Worm (Caenorhabditis elegans) whole organism, L4 larva: Measurements from ENCODE around the gene F08G5.3.

Experiments
- D1046.2 ChIP-seq: fragments of 200-800 bp; sonication (Bioruptor generic); IDR thresholded peaks from 2 replicates; pipeline ENCODE4 v1.3.6; 2022; ENCODE audit warnings: missing genetic modification characterization, missing compliant biosample characterization
- F26F4.8 ChIP-seq: fragments of 200-800 bp; sonication (Bioruptor generic); conservative IDR thresholded peaks from 2 replicates; pipeline ENCODE4 v1.3.6; 2022; ENCODE audit warnings: missing genetic modification characterization, missing compliant biosample characterization
- T20F7.1 ChIP-seq: fragments of 200-800 bp; sonication (Bioruptor generic); optimal IDR thresholded peaks from 2 replicates; lab custom pipeline; 2018; ENCODE audit warnings: mild to moderate bottlenecking, missing genetic modification characterization, missing compliant biosample characterization
- Y5F2A.4 ChIP-seq: fragments of 200-800 bp; sonication (Bioruptor generic); optimal IDR thresholded peaks from 2 replicates; lab custom pipeline; 2018; ENCODE audit warnings: mild to moderate bottlenecking, missing genetic modification characterization, missing compliant biosample characterization
- ZK337.2 ChIP-seq: fragments of 200-800 bp; sonication (Bioruptor generic); IDR thresholded peaks from 2 replicates; pipeline ENCODE4 v1.3.6; 2022; ENCODE audit warnings: missing genetic modification reagents, missing genetic modification characterization, missing compliant biosample characterization
- aha-1 ChIP-seq: fragments of 150-350 bp; peaks from one replicate; lab custom pipeline; 2014; ENCODE audit warnings: missing biosample characterization, missing genetic modification characterization
- aly-2 ChIP-seq: sonication (generic microtip); optimal IDR thresholded peaks from 2 replicates; lab custom pipeline; 2018; ENCODE audit warnings: missing biosample characterization, missing genetic modification characterization
- attf-4 ChIP-seq: sonication (generic microtip); optimal IDR thresholded peaks from 3 replicates; lab custom pipeline; 2017; ENCODE audit warnings: missing biosample characterization, missing genetic modification characterization
- ceh-20 ChIP-seq: fragments of 200-800 bp; sonication (Bioruptor generic); IDR thresholded peaks from 2 replicates; pipeline ENCODE4 v1.3.6; 2022; ENCODE audit warnings: missing genetic modification reagents, missing genetic modification characterization, missing compliant biosample characterization
- ceh-32 ChIP-seq: sonication (generic microtip); optimal IDR thresholded peaks from 2 replicates; lab custom pipeline; 2016; ENCODE audit warnings: mild to moderate bottlenecking, missing genetic modification characterization, missing compliant biosample characterization; ENCODE audit not compliant: poor library complexity
- ceh-82 ChIP-seq: sonication (generic microtip); optimal IDR thresholded peaks from 2 replicates; lab custom pipeline; 2017; ENCODE audit warnings: missing biosample characterization, missing genetic modification characterization
- daf-16 ChIP-seq, 3 experiments: sonication (generic microtip); optimal IDR thresholded peaks; 2 replicates each; lab custom pipeline; 2016 to 2017; ENCODE audit warnings: missing genetic modification characterization in 3 of 3, missing genetic modification reagents in 3 of 3, mild to moderate bottlenecking in 2 of 3, missing compliant biosample characterization in 2 of 3, missing biosample characterization in 1 of 3, moderate library complexity in 1 of 3
- daf-19 ChIP-seq: fragments of 200-800 bp; sonication (Bioruptor generic); conservative IDR thresholded peaks from 2 replicates; pipeline ENCODE4 v1.3.6; 2022; ENCODE audit warnings: missing genetic modification characterization, missing compliant biosample characterization
- daf-8 ChIP-seq: fragments of 200-800 bp; sonication (Bioruptor generic); IDR thresholded peaks from 2 replicates; pipeline ENCODE4 v1.3.6; 2022; ENCODE audit warnings: missing genetic modification characterization, missing compliant biosample characterization
- dpl-1 ChIP-seq: fragments of 150-350 bp; optimal IDR thresholded peaks from 2 replicates; lab custom pipeline; 2014; ENCODE audit warnings: missing biosample characterization, missing genetic modification reagents, missing genetic modification characterization
- fkh-10 ChIP-seq: fragments of 150-350 bp; optimal IDR thresholded peaks from 2 replicates; lab custom pipeline; 2014; ENCODE audit warnings: missing biosample characterization, missing genetic modification reagents, missing genetic modification characterization
- fos-1 ChIP-seq: fragments of 150-350 bp; optimal IDR thresholded peaks from 2 replicates; lab custom pipeline; 2014; ENCODE audit warnings: missing biosample characterization, missing genetic modification characterization
- hlh-11 ChIP-seq: fragments of 200-800 bp; sonication (Bioruptor generic); optimal IDR thresholded peaks from 2 replicates; lab custom pipeline; 2018; ENCODE audit warnings: mild to moderate bottlenecking, missing genetic modification characterization, missing compliant biosample characterization
- hlh-30 ChIP-seq: sonication (generic microtip); optimal IDR thresholded peaks from 2 replicates; lab custom pipeline; 2017; ENCODE audit warnings: antibody characterized with exemption, mild to moderate bottlenecking, missing genetic modification characterization, missing compliant biosample characterization; ENCODE audit not compliant: insufficient read depth
- lim-7 ChIP-seq: fragments of 200-800 bp; sonication (Bioruptor generic); IDR thresholded peaks from 2 replicates; pipeline ENCODE4 v1.3.6; 2022; ENCODE audit warnings: missing genetic modification characterization, missing compliant biosample characterization
- lin-1 ChIP-seq: fragments of 200-800 bp; sonication (Bioruptor generic); IDR thresholded peaks from 2 replicates; pipeline ENCODE4 v1.3.6; 2022; ENCODE audit warnings: missing genetic modification reagents, missing genetic modification characterization, missing compliant biosample characterization
- lin-29 ChIP-seq: fragments of 200-800 bp; sonication (Bioruptor generic); IDR thresholded peaks from 2 replicates; pipeline ENCODE4 v1.3.6; 2022; ENCODE audit warnings: missing genetic modification reagents, missing genetic modification characterization, missing compliant biosample characterization
- lin-39 ChIP-seq: fragments of 150-350 bp; optimal IDR thresholded peaks from 2 replicates; lab custom pipeline; 2014; ENCODE audit warnings: missing biosample characterization, missing genetic modification reagents, missing genetic modification characterization
- lsy-2 ChIP-seq, 2 experiments: fragments of 150-350 bp in 1 of 2; sonication (generic microtip) in 1 of 2; optimal IDR thresholded peaks; 2 replicates each; lab custom pipeline; 2014 to 2017; ENCODE audit warnings: missing biosample characterization in 2 of 2, missing genetic modification characterization in 2 of 2
- mdl-1 ChIP-seq, 2 experiments: fragments of 150-350 bp in 1 of 2; sonication (generic microtip) in 1 of 2; optimal IDR thresholded peaks; 2 replicates each; lab custom pipeline; 2014 to 2017; ENCODE audit warnings: missing biosample characterization in 2 of 2, missing genetic modification characterization in 2 of 2
- mdt-29 ChIP-seq: fragments of 200-800 bp; sonication (Bioruptor generic); IDR thresholded peaks from 2 replicates; pipeline ENCODE4 v1.3.6; 2022; ENCODE audit warnings: missing genetic modification reagents, missing genetic modification characterization, missing compliant biosample characterization
- mep-1 ChIP-seq: fragments of 150-350 bp; sonication (generic microtip); optimal IDR thresholded peaks from 3 replicates; lab custom pipeline; 2014; ENCODE audit warnings: missing biosample characterization, missing genetic modification characterization
- mxl-3 ChIP-seq: fragments of 200-800 bp; sonication (Bioruptor generic); optimal IDR thresholded peaks from 2 replicates; lab custom pipeline; 2018; ENCODE audit warnings: mild to moderate bottlenecking, missing genetic modification characterization, missing compliant biosample characterization
- nhr-10 ChIP-seq: fragments of 150-350 bp; optimal IDR thresholded peaks from 2 replicates; lab custom pipeline; 2014; ENCODE audit warnings: missing biosample characterization, missing genetic modification characterization
- nhr-102 ChIP-seq: sonication (generic microtip); optimal IDR thresholded peaks from 2 replicates; lab custom pipeline; 2016; ENCODE audit warnings: mild to moderate bottlenecking, missing genetic modification characterization, moderate library complexity, missing compliant biosample characterization
- nhr-111 ChIP-seq: fragments of 200-800 bp; sonication (Bioruptor generic); optimal IDR thresholded peaks from 2 replicates; lab custom pipeline; 2018; ENCODE audit warnings: mild to moderate bottlenecking, missing genetic modification characterization, missing compliant biosample characterization
- nhr-25 ChIP-seq: sonication (generic microtip); optimal IDR thresholded peaks from 2 replicates; lab custom pipeline; 2017; ENCODE audit warnings: missing genetic modification characterization, mild to moderate bottlenecking, missing compliant biosample characterization, antibody characterized with exemption, moderate library complexity, borderline replicate concordance; ENCODE audit not compliant: insufficient read depth
- nhr-28 ChIP-seq: fragments of 150-350 bp; optimal IDR thresholded peaks from 2 replicates; lab custom pipeline; 2014; ENCODE audit warnings: missing biosample characterization, missing genetic modification characterization
- nhr-42 ChIP-seq: fragments of 200-800 bp; sonication (Bioruptor generic); IDR thresholded peaks from 2 replicates; pipeline ENCODE4 v1.3.6; 2022; ENCODE audit warnings: missing genetic modification characterization, missing compliant biosample characterization
- nhr-48 ChIP-seq: sonication (generic microtip); optimal IDR thresholded peaks from 2 replicates; lab custom pipeline; 2016; ENCODE audit warnings: mild to moderate bottlenecking, missing genetic modification characterization, missing compliant biosample characterization
- nhr-6 ChIP-seq: fragments of 150-350 bp; optimal IDR thresholded peaks from 2 replicates; lab custom pipeline; 2014; ENCODE audit warnings: missing biosample characterization, missing genetic modification characterization
- nhr-76 ChIP-seq: fragments of 150-350 bp; optimal IDR thresholded peaks from 2 replicates; lab custom pipeline; 2014; ENCODE audit warnings: missing biosample characterization, missing genetic modification characterization
- pha-4 ChIP-seq, 2 experiments: fragments of 150-350 bp in 1 of 2; fragments of 200-800 bp in 1 of 2; sonication (Bioruptor generic) in 1 of 2; IDR thresholded peaks in 1 of 2; optimal IDR thresholded peaks in 1 of 2; 2 replicates each; pipeline versions ENCODE4 v1.3.6 to Lab custom; 2014 to 2022; ENCODE audit warnings: missing genetic modification characterization in 2 of 2, missing genetic modification reagents in 2 of 2, missing biosample characterization in 1 of 2, missing compliant biosample characterization in 1 of 2
- set-16 ChIP-seq: fragments of 200-800 bp; sonication (Bioruptor generic); IDR thresholded peaks from 2 replicates; pipeline ENCODE4 v1.3.6; 2022; ENCODE audit warnings: missing genetic modification reagents, missing genetic modification characterization, missing compliant biosample characterization
- spr-1 ChIP-seq: sonication (generic microtip); optimal IDR thresholded peaks from 2 replicates; lab custom pipeline; 2016; ENCODE audit warnings: mild to moderate bottlenecking, missing genetic modification characterization, missing compliant biosample characterization
- tag-97 ChIP-seq: fragments of 200-800 bp; sonication (Bioruptor generic); IDR thresholded peaks from 2 replicates; pipeline ENCODE4 v1.3.6; 2022; ENCODE audit warnings: missing genetic modification characterization, missing compliant biosample characterization
- tra-1 ChIP-seq: fragments of 200-800 bp; sonication (Bioruptor generic); IDR thresholded peaks from 2 replicates; pipeline ENCODE4 v1.3.6; 2022; ENCODE audit warnings: missing genetic modification reagents, missing genetic modification characterization, missing compliant biosample characterization
- unc-39 ChIP-seq: sonication (generic microtip); optimal IDR thresholded peaks from 2 replicates; lab custom pipeline; 2017; ENCODE audit warnings: missing biosample characterization, missing genetic modification characterization
- unc-62 ChIP-seq, 3 experiments: fragments of 150-350 bp in 1 of 3; sonication (generic microtip); optimal IDR thresholded peaks in 2 of 3; peaks in 1 of 3; 1 replicate in 1 of 3; 2 replicates in 2 of 3; lab custom pipeline; 2014 to 2017; ENCODE audit warnings: missing biosample characterization in 3 of 3, missing genetic modification characterization in 3 of 3, missing genetic modification reagents in 3 of 3, missing genotype in 1 of 3
- zag-1 ChIP-seq: fragments of 150-350 bp; optimal IDR thresholded peaks from 2 replicates; lab custom pipeline; 2014; ENCODE audit warnings: missing biosample characterization, missing genetic modification characterization
- zfp-2 ChIP-seq: sonication (generic microtip); optimal IDR thresholded peaks from 2 replicates; lab custom pipeline; 2016; ENCODE audit warnings: mild to moderate bottlenecking, missing genetic modification characterization, missing compliant biosample characterization
- zip-11 ChIP-seq: fragments of 200-800 bp; sonication (Bioruptor generic); IDR thresholded peaks from 2 replicates; pipeline ENCODE4 v1.3.6; 2022; ENCODE audit warnings: missing genetic modification characterization, missing compliant biosample characterization
- zip-2 ChIP-seq: fragments of 150-350 bp; optimal IDR thresholded peaks from 2 replicates; lab custom pipeline; 2014; ENCODE audit warnings: missing biosample characterization, missing genetic modification characterization

Gene F08G5.3

DNA sequence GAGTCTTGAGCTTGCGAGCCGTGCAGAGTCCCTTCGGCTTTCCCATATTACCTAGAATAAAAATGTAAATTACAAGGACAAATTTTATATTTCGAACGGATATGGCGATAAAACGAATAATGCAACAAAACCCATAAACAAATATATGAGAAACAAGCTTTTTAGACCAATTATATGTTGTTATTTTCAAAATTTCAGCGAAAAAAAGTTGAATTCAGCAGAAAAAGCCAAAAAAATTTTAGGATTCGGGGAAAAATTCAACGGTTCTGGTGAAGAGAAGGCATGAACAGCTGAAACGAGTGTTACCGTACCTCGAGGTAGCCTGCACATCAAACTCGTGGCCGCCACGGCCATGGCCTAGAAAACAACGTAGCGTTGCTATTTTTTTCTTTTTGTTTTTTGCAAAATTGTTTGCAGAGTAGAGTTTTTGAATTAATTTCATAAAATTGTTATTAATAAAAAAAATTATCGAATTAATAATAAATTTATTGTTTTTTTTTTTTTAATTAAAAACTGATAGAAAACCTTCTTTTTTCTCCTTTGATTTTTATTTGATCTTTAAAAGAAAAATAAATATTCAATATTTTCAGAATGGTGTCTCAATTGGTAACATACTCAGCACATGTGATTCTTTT lies 26.3 kb downstream of the F08G5.3 start, which contains the start of the genes rps-23 and dpm-3 (continued):
- TF ChIP-seq nhr-6 (tag; lab: Kevin White, UChicago) (peak; percentile 86), nhr-76 (peak; percentile 29), zag-1 (peak; percentile 67), daf-19 (GFP tag; lab: Robert Waterston, UW) (peak; percentile 43; the same call in 1 of the 2 replicates), zip-2 (tag; lab: Kevin White, UChicago) (peak; percentile 62), nhr-102 (tag; lab: Kevin White, UChicago) (peak; percentile 88), tra-1 (peak; percentile 78; the same call in 1 of the 2 replicates), ZK337.2 (GFP tag; lab: Robert Waterston, UW) (peak; percentile 98), aly-2 (tag; lab: Kevin White, UChicago) (no peak), lim-7 (GFP tag; lab: Robert Waterston, UW) (peak; percentile 54; the same call in 1 of the 2 replicates), spr-1 (peak; percentile 61), daf-16 (GFP tag; optimal IDR thresholded peaks at IDR 0.05; lab: Kevin White, UChicago) (peak; percentile 53 to 57), daf-16 (tag; optimal IDR thresholded peaks at IDR 0.05; lab: Kevin White, UChicago) (peak; percentile 87), aha-1 (peak; percentile 97), nhr-42 (GFP tag; lab: Robert Waterston, UW) (peak; percentile 82), T20F7.1 (peak; percentile 90), fkh-10 (GFP tag; lab: Kevin White, UChicago) (peak; percentile 78), F26F4.8 (GFP tag; lab: Robert Waterston, UW) (no peak), ceh-32 (tag; lab: Kevin White, UChicago) (peak; percentile 26), nhr-10 (tag; lab: Kevin White, UChicago) (no peak), mxl-3 (GFP tag; lab: Kevin White, UChicago) (peak; percentile 87), hlh-11 (tag; lab: Kevin White, UChicago) (peak; percentile 97), zfp-2 (tag; lab: Kevin White, UChicago) (peak; percentile 89), daf-8 (GFP tag; lab: Robert Waterston, UW) (no peak), nhr-111 (GFP tag; lab: Kevin White, UChicago) (no peak), lin-39 (tag; lab: Kevin White, UChicago) (no peak), attf-4 (tag; lab: Kevin White, UChicago) (no peak), nhr-28 (tag; lab: Kevin White, UChicago) (peak; percentile 85), ceh-82 (no peak), hlh-30 (tag; lab: Kevin White, UChicago) (peak; percentile 93), D1046.2 (peak; percentile 99), unc-39 (tag; lab: Kevin White, UChicago) (no peak), pha-4 (GFP tag; IDR thresholded peaks at IDR 0.05; lab: Robert Waterston, UW) (peak; percentile 84), pha-4 (tag; optimal IDR thresholded peaks at IDR 0.05; lab: Kevin White, UChicago) (peak; percentile 93), mdt-29 (GFP tag; lab: Robert Waterston, UW) (peak; percentile 81), zip-11 (no peak), tag-97 (peak; percentile 86; the same call in 1 of the 2 replicates), nhr-25 (tag; lab: Kevin White, UChicago) (peak; percentile 89), ceh-20 (GFP tag; lab: Robert Waterston, UW) (peak; percentile 91), lsy-2 (tag; optimal IDR thresholded peaks at IDR 0.05; lab: Kevin White, UChicago) (peak; percentile 98 to 100), dpl-1 (GFP tag; lab: Kevin White, UChicago) (peak; percentile 89), lin-1 (GFP tag; lab: Robert Waterston, UW) (peak; percentile 85), set-16 (0 out of 2 replicates have a peak, but pooled peaks have one; percentile 27), mdl-1 (tag; optimal IDR thresholded peaks at IDR 0.05; lab: Kevin White, UChicago) (peak; percentile 29 to 67), Y5F2A.4 (GFP tag; lab: Kevin White, UChicago) (no peak), lin-29 (GFP tag; lab: Robert Waterston, UW) (peak; percentile 80), nhr-48 (tag; lab: Kevin White, UChicago) (peak; percentile 63), unc-62 (GFP tag; optimal IDR thresholded peaks at IDR 0.05 in 1 of 2; lab: Kevin White, UChicago) (peak in 1 of 2 experiments; percentile 87), unc-62 (tag; optimal IDR thresholded peaks at IDR 0.05; lab: Kevin White, UChicago) (no peak), fos-1 (tag; lab: Kevin White, UChicago) (no peak), mep-1 (tag; lab: Kevin White, UChicago) (peak; percentile 97)
